Worm (Caenorhabditis elegans) whole organism, midembryonic: ENCODE results near the gene F37A8.2.

Experiments
- T22C8.4 ChIP-seq: fragments of 200-800 bp; sonication (Bioruptor generic); IDR thresholded peaks from 2 replicates; pipeline ENCODE4 v1.3.6; 2022; ENCODE audit warnings: missing genetic modification characterization, missing compliant biosample characterization
- cog-1 ChIP-seq: sonication (generic microtip); optimal IDR thresholded peaks from 2 replicates; lab custom pipeline; 2016; ENCODE audit warnings: missing genetic modification characterization, missing compliant biosample characterization
- flt-1 ChIP-seq: fragments of 200-800 bp; sonication (Bioruptor generic); IDR thresholded peaks from 2 replicates; pipeline ENCODE4 v1.3.6; 2022; ENCODE audit warnings: missing genetic modification characterization, missing compliant biosample characterization
- klf-2 ChIP-seq: fragments of 200-800 bp; sonication (Bioruptor generic); conservative IDR thresholded peaks from 2 replicates; pipeline ENCODE4 v1.3.6; 2022; ENCODE audit warnings: missing genetic modification reagents, missing genetic modification characterization, missing compliant biosample characterization
- med-1 ChIP-seq: sonication (generic microtip); optimal IDR thresholded peaks from 2 replicates; lab custom pipeline; 2017; ENCODE audit warnings: missing genetic modification characterization, mild to moderate bottlenecking, missing compliant biosample characterization, antibody characterized with exemption, missing genetic modification reagents; ENCODE audit not compliant: insufficient read depth
- ref-1 ChIP-seq: fragments of 200-800 bp; sonication (Bioruptor generic); conservative IDR thresholded peaks from 2 replicates; pipeline ENCODE4 v1.3.6; 2022; ENCODE audit warnings: missing genetic modification reagents, missing genetic modification characterization, missing compliant biosample characterization
- tab-1 ChIP-seq: fragments of 200-800 bp; sonication (Bioruptor generic); IDR thresholded peaks from 2 replicates; pipeline ENCODE4 v1.3.6; 2022; ENCODE audit warnings: missing genetic modification characterization, missing compliant biosample characterization
- ztf-23 ChIP-seq: fragments of 200-800 bp; sonication (Bioruptor generic); IDR thresholded peaks from 2 replicates; pipeline ENCODE4 v1.3.6; 2022; ENCODE audit warnings: missing genetic modification reagents, missing genetic modification characterization, missing compliant biosample characterization
- ztf-29 ChIP-seq: fragments of 200-800 bp; sonication (Bioruptor generic); IDR thresholded peaks from 2 replicates; pipeline ENCODE4 v1.3.6; 2022; ENCODE audit warnings: missing genetic modification reagents, missing genetic modification characterization, missing compliant biosample characterization

F37A8.2 gene

DNA sequence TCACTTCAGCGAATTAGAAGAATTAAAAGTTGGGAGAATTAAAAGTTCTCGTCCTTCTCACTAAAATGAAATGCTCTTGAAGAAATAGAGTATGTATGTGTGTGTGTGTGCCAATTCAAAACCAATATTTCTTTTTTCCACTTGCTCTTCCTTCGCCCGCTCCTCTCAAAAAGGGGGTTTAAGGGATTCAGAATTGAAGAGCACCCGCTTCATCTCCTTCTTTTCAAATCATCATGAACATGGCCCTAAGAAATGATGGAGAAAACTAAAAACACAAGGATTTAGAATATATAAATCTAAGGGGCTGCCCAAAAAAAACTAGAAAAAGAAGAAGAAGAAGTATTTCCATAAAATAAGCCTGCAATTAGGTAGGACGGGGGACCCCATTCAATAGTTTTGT lies 37.8 kb upstream of the F37A8.2 start:
- TF ChIP-seq flt-1, result no peak

DNA sequence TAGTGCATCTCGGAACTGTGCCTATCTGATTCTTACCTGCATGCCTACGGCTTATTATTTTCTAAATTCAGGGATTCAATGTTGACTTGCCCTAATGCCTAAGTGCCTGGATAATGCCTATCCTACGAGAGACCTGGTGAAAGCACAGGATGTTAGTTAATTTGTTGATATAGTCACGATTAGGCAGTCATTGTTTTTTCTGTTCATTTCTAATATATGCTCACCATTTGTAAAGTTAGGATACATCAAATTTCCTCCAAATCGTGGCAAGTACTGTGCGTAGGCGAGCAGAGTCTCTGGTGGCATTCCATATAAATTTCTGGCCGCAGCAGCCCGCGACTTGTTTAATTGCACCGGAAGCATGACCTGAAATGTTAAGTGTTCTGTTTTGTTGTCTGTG lies 34.8 kb upstream of the F37A8.2 start:
- TF ChIP-seq T22C8.4 (GFP tag; lab: Robert Waterston, UW), result no peak
- no peak for TF ChIP-seq tab-1 (GFP tag; lab: Robert Waterston, UW)
- TF ChIP-seq cog-1 (tag; lab: Kevin White, UChicago), result no peak
- no peak for TF ChIP-seq ref-1 (GFP tag; lab: Robert Waterston, UW)
- no peak for TF ChIP-seq med-1 (GFP tag; lab: Kevin White, UChicago)
- no peak for TF ChIP-seq ztf-29 (GFP tag; lab: Robert Waterston, UW)

DNA sequence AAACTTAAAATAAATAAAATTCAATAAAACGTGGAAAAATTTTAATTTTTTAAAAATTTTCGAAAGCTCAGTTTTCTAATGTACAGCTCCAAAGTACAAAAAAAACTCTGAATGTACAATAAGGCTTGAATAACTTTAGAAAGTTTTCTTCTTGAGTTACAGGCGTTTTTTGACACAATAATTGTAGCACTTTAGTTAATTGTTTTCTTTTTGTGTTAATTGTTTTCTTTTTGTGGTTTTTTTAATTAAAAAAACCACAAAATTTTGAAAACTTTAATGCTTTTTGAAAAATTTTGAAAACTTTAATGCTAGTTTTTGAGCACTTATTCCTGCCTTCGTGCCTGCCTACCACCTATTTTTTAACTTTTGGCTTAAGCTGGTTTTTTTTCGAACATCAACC lies 32.9 kb upstream of the F37A8.2 start, which contains the start of gene R10E9.2:
Gene R10E9.2 (minus strand): TSS at position 101 of the 400 bp plus-strand sequence.
- TF ChIP-seq ztf-29 (GFP tag; lab: Robert Waterston, UW), result no peak
- TF ChIP-seq flt-1, result no peak
- no peak for TF ChIP-seq T22C8.4 (GFP tag; lab: Robert Waterston, UW)
- TF ChIP-seq med-1 (GFP tag; lab: Kevin White, UChicago), result no peak
- TF ChIP-seq cog-1 (tag; lab: Kevin White, UChicago), result no peak
- TF ChIP-seq ref-1 (GFP tag; lab: Robert Waterston, UW), result no peak
- TF ChIP-seq klf-2 (GFP tag; lab: Robert Waterston, UW), result no peak
- TF ChIP-seq tab-1 (GFP tag; lab: Robert Waterston, UW), result no peak
- no peak for TF ChIP-seq ztf-23 (GFP tag; lab: Robert Waterston, UW)

DNA sequence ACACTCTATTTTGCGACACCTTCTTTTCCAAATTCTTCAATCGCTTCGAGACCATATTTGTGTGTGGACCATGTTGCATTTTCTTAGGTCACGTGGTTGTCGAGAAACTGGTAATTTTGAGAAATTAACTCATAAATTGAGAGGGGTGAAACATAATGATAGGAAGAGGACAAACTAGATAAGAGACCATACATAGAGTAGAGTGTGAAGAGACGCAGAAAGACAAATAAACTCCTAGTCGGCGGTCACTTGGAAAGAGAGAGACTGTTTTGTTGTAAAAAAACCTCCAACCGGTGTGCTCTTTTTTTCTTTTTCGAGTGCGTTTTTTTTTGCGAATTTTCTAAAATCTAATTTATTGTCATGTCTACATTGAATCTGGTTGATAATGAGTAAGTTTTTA lies 28.7 kb upstream of the F37A8.2 start, which contains the start of gene R10E9.3:
Gene R10E9.3 (plus strand): TSS at position 235 of the 400 bp plus-strand sequence.
- no peak for TF ChIP-seq tab-1 (GFP tag; lab: Robert Waterston, UW)
- no peak for TF ChIP-seq klf-2 (GFP tag; lab: Robert Waterston, UW)
- no peak for TF ChIP-seq ref-1 (GFP tag; lab: Robert Waterston, UW)
- no peak for TF ChIP-seq med-1 (GFP tag; lab: Kevin White, UChicago)
- TF ChIP-seq cog-1 (tag; lab: Kevin White, UChicago), result no peak
- no peak for TF ChIP-seq ztf-23 (GFP tag; lab: Robert Waterston, UW)
- no peak for TF ChIP-seq ztf-29 (GFP tag; lab: Robert Waterston, UW)
- TF ChIP-seq T22C8.4 (GFP tag; lab: Robert Waterston, UW), result no peak
- no peak for TF ChIP-seq flt-1

DNA sequence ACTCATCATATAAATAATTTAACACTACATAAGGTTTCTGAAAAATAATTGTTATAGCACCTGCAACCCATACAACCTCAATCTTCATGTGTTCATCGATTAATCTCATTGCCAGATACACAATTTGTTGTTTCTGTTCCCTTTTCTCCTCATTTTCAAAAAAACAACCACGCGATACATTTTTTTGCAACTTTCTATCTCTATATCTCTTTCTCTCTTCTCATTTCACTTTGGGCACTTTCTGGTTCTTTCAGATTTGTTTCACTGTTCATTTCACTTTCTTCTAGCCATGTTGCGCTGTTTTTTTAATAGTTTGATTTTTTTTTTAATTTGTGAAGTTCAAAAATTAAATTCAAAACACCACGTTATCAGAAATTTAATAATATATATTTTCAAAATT lies 27.9 kb upstream of the F37A8.2 start:
- TF ChIP-seq tab-1 (GFP tag; lab: Robert Waterston, UW) (no peak), ref-1 (GFP tag; lab: Robert Waterston, UW) (no peak), cog-1 (tag; lab: Kevin White, UChicago) (no peak), flt-1 (no peak), T22C8.4 (GFP tag; lab: Robert Waterston, UW) (no peak), ztf-23 (GFP tag; lab: Robert Waterston, UW) (no peak), ztf-29 (GFP tag; lab: Robert Waterston, UW) (no peak), med-1 (GFP tag; lab: Kevin White, UChicago) (no peak), klf-2 (GFP tag; lab: Robert Waterston, UW) (no peak)

DNA sequence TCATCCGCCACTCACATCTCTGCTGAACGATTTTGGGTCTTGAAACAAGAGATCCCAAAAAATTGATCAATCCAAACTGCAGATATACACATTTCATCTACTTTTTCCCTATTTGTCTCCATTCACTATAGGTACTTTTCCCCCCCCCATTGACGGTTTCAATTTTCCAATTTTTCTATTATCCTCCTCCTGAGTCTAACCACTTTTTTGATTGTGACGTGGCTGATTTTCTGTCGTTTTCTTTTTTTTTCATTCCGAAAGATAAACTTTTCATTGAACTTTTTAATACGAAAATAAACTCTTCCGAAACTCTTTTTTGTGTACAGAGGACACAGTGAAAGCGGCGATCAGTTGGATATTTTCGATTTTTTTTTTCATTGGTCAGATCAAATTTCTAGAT lies 26.5 kb upstream of the F37A8.2 start:
- TF ChIP-seq cog-1 (tag; lab: Kevin White, UChicago) (no peak), flt-1 (no peak), T22C8.4 (GFP tag; lab: Robert Waterston, UW) (no peak), med-1 (GFP tag; lab: Kevin White, UChicago) (no peak), ztf-23 (GFP tag; lab: Robert Waterston, UW) (no peak), ref-1 (GFP tag; lab: Robert Waterston, UW) (no peak), tab-1 (GFP tag; lab: Robert Waterston, UW) (no peak), ztf-29 (GFP tag; lab: Robert Waterston, UW) (no peak), klf-2 (GFP tag; lab: Robert Waterston, UW) (no peak)

DNA sequence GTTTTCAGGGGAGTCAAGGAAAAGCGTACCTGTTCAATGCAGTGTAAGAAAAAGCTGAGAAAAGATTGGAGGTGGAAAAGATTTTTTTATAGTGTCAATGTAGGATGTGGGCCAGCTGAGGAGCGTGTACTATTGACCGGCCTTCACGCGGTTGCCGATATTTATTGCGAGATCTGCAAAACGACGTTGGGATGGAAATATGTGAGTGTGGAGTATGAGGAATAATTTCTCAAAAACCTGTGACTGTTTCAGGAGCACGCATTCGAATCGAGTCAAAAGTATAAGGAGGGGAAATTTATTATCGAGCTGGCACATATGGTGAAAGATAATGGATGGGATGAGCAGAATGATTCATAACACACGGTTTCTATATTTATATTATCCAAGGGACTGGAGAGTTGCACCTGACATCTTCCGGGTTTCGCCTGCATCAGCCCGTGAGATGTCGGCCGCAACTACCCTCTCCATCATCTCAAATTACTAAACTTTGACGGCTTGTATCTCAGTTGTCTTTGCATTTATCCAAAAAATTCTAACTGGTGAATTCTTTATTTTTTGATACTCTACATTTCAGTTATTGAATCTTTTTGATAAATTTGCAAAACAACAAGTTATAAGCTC lies 25.9 kb upstream of the F37A8.2 start:
- TF ChIP-seq ztf-29 (GFP tag; lab: Robert Waterston, UW), result no peak
- no peak for TF ChIP-seq T22C8.4 (GFP tag; lab: Robert Waterston, UW)
- no peak for TF ChIP-seq tab-1 (GFP tag; lab: Robert Waterston, UW)
- TF ChIP-seq med-1 (GFP tag; lab: Kevin White, UChicago), result no peak

DNA sequence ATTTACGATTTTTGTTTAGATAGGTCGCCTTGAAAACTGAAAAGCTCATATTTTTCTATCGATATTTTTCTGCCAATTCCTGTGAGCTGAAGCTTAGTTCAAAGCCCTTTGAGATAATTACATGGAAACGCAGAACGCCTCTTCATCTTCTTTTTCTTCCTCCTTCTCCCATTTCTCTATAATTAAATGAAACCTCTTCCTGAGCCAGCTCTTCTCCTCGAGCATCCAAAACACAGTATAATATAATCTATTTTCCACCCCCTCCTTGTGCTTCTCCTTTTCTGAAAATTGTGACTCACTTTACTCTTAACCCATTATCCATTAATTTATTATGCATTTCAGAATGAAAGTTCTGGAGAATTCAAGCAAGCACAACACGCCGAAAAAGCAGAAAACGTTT lies 25.0 kb upstream of the F37A8.2 start, which contains the start of gene F37A8.5:
Gene F37A8.5 (plus strand): TSS at position 332 of the 400 bp plus-strand sequence.
- TF ChIP-seq T22C8.4 (GFP tag; lab: Robert Waterston, UW), result no peak
- no peak for TF ChIP-seq ztf-29 (GFP tag; lab: Robert Waterston, UW)
- no peak for TF ChIP-seq ref-1 (GFP tag; lab: Robert Waterston, UW)
- TF ChIP-seq tab-1 (GFP tag; lab: Robert Waterston, UW), result no peak
- TF ChIP-seq flt-1, result no peak
- TF ChIP-seq klf-2 (GFP tag; lab: Robert Waterston, UW), result no peak
- TF ChIP-seq ztf-23 (GFP tag; lab: Robert Waterston, UW), result no peak
- TF ChIP-seq cog-1 (tag; lab: Kevin White, UChicago), result no peak
- TF ChIP-seq med-1 (GFP tag; lab: Kevin White, UChicago), result no peak

DNA sequence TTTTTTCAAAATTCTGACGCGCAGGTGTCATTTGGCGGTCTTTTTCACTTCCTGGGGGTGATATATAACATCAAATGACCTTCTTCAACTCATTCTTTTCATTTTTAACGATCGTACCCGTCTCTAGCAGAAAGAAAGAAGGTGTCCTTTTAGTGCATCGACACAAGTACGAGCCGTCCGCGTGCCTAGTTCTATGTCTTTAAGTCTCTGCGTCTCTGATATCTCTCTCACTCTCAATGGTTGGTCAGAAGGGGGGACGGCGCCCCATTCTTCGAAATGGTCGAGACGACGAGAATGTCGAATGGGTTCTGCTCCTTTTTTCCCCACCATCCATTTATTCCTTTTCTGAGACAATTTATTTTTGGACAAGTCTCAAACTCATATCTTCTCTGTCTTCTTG lies 24.4 kb upstream of the F37A8.2 start:
- no peak for TF ChIP-seq T22C8.4 (GFP tag; lab: Robert Waterston, UW)
- no peak for TF ChIP-seq tab-1 (GFP tag; lab: Robert Waterston, UW)
- no peak for TF ChIP-seq ztf-29 (GFP tag; lab: Robert Waterston, UW)
- no peak for TF ChIP-seq klf-2 (GFP tag; lab: Robert Waterston, UW)
- no peak for TF ChIP-seq ztf-23 (GFP tag; lab: Robert Waterston, UW)
- no peak for TF ChIP-seq cog-1 (tag; lab: Kevin White, UChicago)
- no peak for TF ChIP-seq flt-1
- TF ChIP-seq med-1 (GFP tag; lab: Kevin White, UChicago), result no peak
- TF ChIP-seq ref-1 (GFP tag; lab: Robert Waterston, UW), result no peak
